Fruit fly (Drosophila melanogaster) whole organism, prepupa: ENCODE measurements around the gene gzl.

ENCODE experiments used
- CG32006 ChIP-seq: fragments of 200-800 bp; sonication (Bioruptor generic); optimal IDR thresholded peaks from 3 replicates; lab custom pipeline; 2017; ENCODE audit warnings: missing biosample characterization, mild to moderate bottlenecking, missing genetic modification characterization
- Sox102F ChIP-seq: fragments of 200-800 bp; sonication (Bioruptor generic); optimal IDR thresholded peaks from 2 replicates; lab custom pipeline; 2016; ENCODE audit warnings: missing biosample characterization, mild to moderate bottlenecking, missing genetic modification characterization
- fkh ChIP-seq: fragments of 200-800 bp; sonication (Bioruptor generic); optimal IDR thresholded peaks from 3 replicates; lab custom pipeline; 2017; ENCODE audit warnings: missing biosample characterization, mild to moderate bottlenecking, missing genetic modification characterization, moderate library complexity

DNA sequence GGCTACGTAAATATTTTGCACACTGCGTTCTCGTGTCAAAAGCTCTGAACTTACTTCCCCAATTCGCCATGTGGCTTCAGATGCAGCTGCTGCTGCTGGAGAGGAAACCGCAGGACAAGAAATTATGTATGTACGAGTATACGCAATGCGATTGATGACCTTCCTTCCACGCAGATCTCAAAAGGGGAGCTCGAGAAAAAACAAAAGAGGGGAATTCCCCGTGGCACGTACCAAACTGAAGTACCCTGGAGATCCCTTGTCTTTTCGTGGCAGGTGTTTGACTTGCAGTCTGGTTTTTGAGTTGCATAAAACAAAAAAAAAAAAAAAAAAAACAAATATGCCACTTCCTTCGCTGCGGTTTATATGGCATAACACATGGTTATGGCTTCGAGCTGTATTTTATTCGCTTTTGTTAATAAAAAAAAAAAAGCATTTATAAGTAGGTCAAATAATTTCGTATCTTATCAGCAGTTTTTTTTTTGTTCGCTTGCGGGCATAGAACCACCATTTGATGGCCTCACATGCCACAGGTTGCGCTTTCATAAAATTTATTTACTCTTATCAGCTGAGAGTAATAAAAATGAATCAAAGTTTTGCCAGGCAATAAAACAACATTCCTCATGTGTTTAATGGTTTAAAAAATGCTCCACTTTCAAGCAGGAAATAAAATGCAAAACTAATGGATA lies 50.2 kb downstream of the gzl start:
- no peak for TF ChIP-seq CG32006
- no peak for TF ChIP-seq Sox102F
- TF ChIP-seq fkh (GFP tag; lab: Kevin White, UChicago), result no peak
